Worm (Caenorhabditis elegans) whole organism, midembryonic: ENCODE results near the gene C01G6.2.

Experiments used
- cog-1 ChIP-seq: sonication (generic microtip); optimal IDR thresholded peaks from 2 replicates; lab custom pipeline; 2016; ENCODE audit warnings: missing genetic modification characterization, missing compliant biosample characterization
- flt-1 ChIP-seq: fragments of 200-800 bp; sonication (Bioruptor generic); IDR thresholded peaks from 2 replicates; pipeline ENCODE4 v1.3.6; 2022; ENCODE audit warnings: missing genetic modification characterization, missing compliant biosample characterization
- klf-2 ChIP-seq: fragments of 200-800 bp; sonication (Bioruptor generic); conservative IDR thresholded peaks from 2 replicates; pipeline ENCODE4 v1.3.6; 2022; ENCODE audit warnings: missing genetic modification reagents, missing genetic modification characterization, missing compliant biosample characterization
- ref-1 ChIP-seq: fragments of 200-800 bp; sonication (Bioruptor generic); conservative IDR thresholded peaks from 2 replicates; pipeline ENCODE4 v1.3.6; 2022; ENCODE audit warnings: missing genetic modification reagents, missing genetic modification characterization, missing compliant biosample characterization

ce11 chrII:9232923-9233322 is 33.9 kb upstream of the C01G6.2 start, which contains the start of gene T26C5.2:
- no peak for TF ChIP-seq cog-1 (tag; lab: Kevin White, UChicago)
- no peak for TF ChIP-seq ref-1
- TF ChIP-seq flt-1 = no peak
- TF ChIP-seq klf-2 (GFP tag; lab: Robert Waterston, UW) = no peak
